Fruit fly (Drosophila melanogaster): ENCODE results near the gene CheB38c.

CheB38c gene

DNA sequence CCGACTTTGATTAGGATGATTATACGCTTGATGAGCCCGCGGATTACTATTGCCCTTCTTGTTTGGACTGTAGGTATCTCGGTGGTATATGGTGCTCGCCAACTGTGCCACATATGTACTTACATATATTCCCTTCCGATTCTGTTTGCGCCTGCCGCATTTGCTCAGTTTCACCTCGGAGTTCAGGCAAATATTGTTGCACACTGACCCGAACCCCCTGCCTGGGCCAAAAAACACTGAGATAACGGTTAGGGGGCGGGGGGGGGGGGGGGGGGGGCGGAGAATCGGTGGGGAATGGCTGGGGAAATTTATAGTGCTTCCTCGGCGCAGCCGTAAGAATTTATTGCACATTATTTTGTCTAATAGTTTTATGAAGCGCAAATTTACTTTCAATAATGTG, 44.7 kb downstream of the CheB38c start:
- no peak for TF ChIP-seq CTCF (optimal IDR thresholded peaks at IDR 0.05)

DNA sequence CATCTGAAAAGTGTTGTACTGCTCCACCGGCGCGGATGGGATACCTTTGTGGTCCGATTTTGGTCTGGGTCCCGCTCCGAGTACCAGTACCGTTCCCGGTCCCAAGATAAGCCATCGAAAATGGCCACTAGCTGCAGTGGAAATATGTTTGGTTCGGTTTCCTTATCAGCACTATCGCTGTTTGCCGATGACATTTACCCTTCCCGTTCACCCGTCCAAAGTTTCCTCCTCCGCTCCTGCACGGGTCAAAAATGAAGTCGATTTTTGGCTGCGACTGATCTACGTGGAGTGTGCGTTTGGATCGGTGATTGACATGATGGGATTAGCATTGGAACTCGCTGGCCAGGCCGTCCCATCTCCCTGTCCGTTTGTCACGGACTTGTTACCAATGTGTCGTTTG, 46.2 kb downstream of the CheB38c start:
- no peak for TF ChIP-seq CTCF (optimal IDR thresholded peaks at IDR 0.05)
- no peak for TF ChIP-seq CG8478 (optimal IDR thresholded peaks at IDR 0.05)

DNA sequence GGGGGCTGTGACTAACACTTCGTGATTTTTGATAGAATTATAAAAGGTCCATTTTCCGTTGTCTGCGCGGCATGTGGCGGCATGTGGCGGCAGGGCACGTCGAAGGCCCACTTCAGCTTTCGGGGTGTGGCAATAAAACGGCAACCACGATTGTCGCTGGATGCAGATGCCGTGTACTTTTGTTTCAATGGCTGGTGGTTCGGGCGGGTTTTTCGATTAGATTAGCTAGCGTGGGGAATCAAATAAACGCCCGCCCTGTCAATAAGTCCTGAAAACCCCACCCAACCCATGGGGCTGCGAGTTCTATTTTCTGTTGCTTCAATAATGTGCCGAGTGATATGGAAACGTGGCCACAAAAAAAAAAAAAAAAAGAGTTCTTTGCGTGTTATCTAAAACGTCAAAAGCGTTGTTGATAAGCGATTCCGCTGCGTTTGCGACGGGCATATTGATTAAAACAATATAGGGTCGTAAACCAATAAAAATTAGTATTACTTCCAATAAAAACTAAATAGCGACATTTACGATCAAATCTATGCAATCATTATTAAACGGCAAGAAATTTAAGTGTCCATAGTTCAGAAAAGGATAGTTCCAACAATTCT, 47.1 kb downstream of the CheB38c start:
- no peak for TF ChIP-seq CG8478 (optimal IDR thresholded peaks at IDR 0.05)
- no peak for TF ChIP-seq CTCF (optimal IDR thresholded peaks at IDR 0.05)

DNA sequence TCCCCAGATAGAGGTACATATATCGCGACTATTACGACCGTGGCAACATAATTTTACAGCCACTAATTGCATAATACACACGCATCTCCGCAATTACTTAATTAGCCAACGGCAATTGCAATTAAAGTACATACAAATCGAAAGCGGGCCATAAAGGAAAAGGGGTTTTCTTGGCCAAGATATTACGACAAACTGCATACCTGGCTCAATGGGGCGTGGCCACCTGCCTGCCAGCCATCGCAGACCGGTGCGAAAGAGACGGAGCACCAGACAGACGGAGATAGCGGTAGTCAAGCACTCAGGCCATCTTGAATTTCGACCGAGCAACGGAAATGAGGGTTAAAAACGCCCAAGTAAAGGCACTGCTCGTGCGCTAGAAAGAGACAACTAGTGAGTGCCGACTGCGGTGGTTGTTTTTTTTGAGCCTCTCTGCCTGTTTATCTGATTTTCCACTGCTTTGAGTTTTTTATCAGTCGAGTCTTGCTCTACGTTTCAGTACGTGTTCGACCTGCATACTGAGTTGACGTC, 50.4 kb downstream of the CheB38c start, which contains the start of gene cad:
cad (plus strand) TSS at position 490 of the 528 bp plus-strand sequence.
- TF ChIP-seq CG8478 (optimal IDR thresholded peaks at IDR 0.05) (no peak), CTCF (optimal IDR thresholded peaks at IDR 0.05) (peak; percentile 52 to 64)
